Worm (Caenorhabditis elegans) whole organism, L3 larva: ENCODE data around the gene C17H12.8.
A peak's percentile ranks its signal among the peaks of the same experiment; 100 is the strongest.

ENCODE experiments used
- R02D3.7 ChIP-seq: fragments of 150-350 bp; optimal IDR thresholded peaks from 2 replicates; lab custom pipeline; 2014; ENCODE audit warnings: missing biosample characterization, missing genetic modification characterization
- ZK546.5 ChIP-seq: sonication (generic microtip); optimal IDR thresholded peaks from 2 replicates; lab custom pipeline; 2017; ENCODE audit warnings: missing biosample characterization, missing genetic modification characterization
- aly-2 ChIP-seq: fragments of 150-350 bp; optimal IDR thresholded peaks from 2 replicates; lab custom pipeline; 2014; ENCODE audit warnings: missing biosample characterization, missing genetic modification characterization
- ama-1 ChIP-seq: fragments of 150-350 bp; optimal IDR thresholded peaks from 2 replicates; lab custom pipeline; 2018
- ceh-16 ChIP-seq: sonication (generic microtip); optimal IDR thresholded peaks from 2 replicates; lab custom pipeline; 2017; ENCODE audit warnings: missing biosample characterization, missing genetic modification characterization
- ceh-28 ChIP-seq: fragments of 150-350 bp; optimal IDR thresholded peaks from 2 replicates; lab custom pipeline; 2014; ENCODE audit warnings: missing biosample characterization, missing genetic modification reagents, missing genetic modification characterization
- ceh-82 ChIP-seq: fragments of 150-350 bp; optimal IDR thresholded peaks from 2 replicates; lab custom pipeline; 2014; ENCODE audit warnings: missing biosample characterization, missing genetic modification characterization
- ceh-9 ChIP-seq: sonication (generic microtip); optimal IDR thresholded peaks from 2 replicates; lab custom pipeline; 2018; ENCODE audit warnings: missing biosample characterization, missing genetic modification characterization
- daf-12 ChIP-seq: fragments of 150-350 bp; optimal IDR thresholded peaks from 2 replicates; lab custom pipeline; 2014; ENCODE audit warnings: missing biosample characterization, missing genetic modification reagents, missing genetic modification characterization
- egl-27 ChIP-seq: sonication (generic microtip); optimal IDR thresholded peaks from 4 replicates; lab custom pipeline; 2017; ENCODE audit warnings: missing biosample characterization, missing genetic modification reagents, missing genetic modification characterization
- egl-5 ChIP-seq: fragments of 150-350 bp; optimal IDR thresholded peaks from 2 replicates; lab custom pipeline; 2017; ENCODE audit warnings: missing biosample characterization, missing genetic modification reagents, missing genetic modification characterization, inconsistent platforms
- elt-1 ChIP-seq: fragments of 150-350 bp; optimal IDR thresholded peaks from 2 replicates; lab custom pipeline; 2014; ENCODE audit warnings: missing biosample characterization, missing genetic modification characterization
- elt-2 ChIP-seq: sonication (generic microtip); optimal IDR thresholded peaks from 2 replicates; lab custom pipeline; 2016; ENCODE audit warnings: missing genetic modification reagents, mild to moderate bottlenecking, missing genetic modification characterization, missing compliant biosample characterization
- elt-3 ChIP-seq, 3 experiments: fragments of 150-350 bp in 1 of 3; sonication (generic microtip) in 2 of 3; optimal IDR thresholded peaks; 2 replicates in 2 of 3; 4 replicates in 1 of 3; lab custom pipeline; 2014 to 2017; ENCODE audit warnings: missing biosample characterization in 3 of 3, missing genetic modification characterization in 3 of 3
- fkh-10 ChIP-seq: sonication (generic microtip); optimal IDR thresholded peaks from 2 replicates; lab custom pipeline; 2017; ENCODE audit warnings: missing biosample characterization, missing genetic modification reagents, missing genetic modification characterization
- fkh-2 ChIP-seq: fragments of 150-350 bp; optimal IDR thresholded peaks from 2 replicates; lab custom pipeline; 2014; ENCODE audit warnings: missing biosample characterization, missing genetic modification reagents, missing genetic modification characterization
- fos-1 ChIP-seq: fragments of 150-350 bp; optimal IDR thresholded peaks from 2 replicates; lab custom pipeline; 2014; ENCODE audit warnings: missing biosample characterization, missing genetic modification characterization
- hmg-11 ChIP-seq: sonication (generic microtip); optimal IDR thresholded peaks from 2 replicates; lab custom pipeline; 2016; ENCODE audit warnings: missing genetic modification characterization, missing compliant biosample characterization
- jun-1 ChIP-seq: fragments of 150-350 bp; optimal IDR thresholded peaks from 2 replicates; lab custom pipeline; 2014; ENCODE audit warnings: missing biosample characterization, missing genetic modification reagents, missing genetic modification characterization
- lin-15B ChIP-seq: fragments of 150-350 bp; optimal IDR thresholded peaks from 2 replicates; lab custom pipeline; 2014; ENCODE audit warnings: missing biosample characterization, missing genetic modification characterization
- lin-39 ChIP-seq: fragments of 150-350 bp; optimal IDR thresholded peaks from 2 replicates; lab custom pipeline; 2018; ENCODE audit warnings: missing biosample characterization, missing genetic modification reagents, missing genetic modification characterization
- lsy-12 ChIP-seq: sonication (generic microtip); optimal IDR thresholded peaks from 2 replicates; lab custom pipeline; 2016; ENCODE audit warnings: mild to moderate bottlenecking, missing genetic modification characterization, missing compliant biosample characterization
- mdl-1 ChIP-seq: fragments of 150-350 bp; optimal IDR thresholded peaks from 2 replicates; lab custom pipeline; 2014; ENCODE audit warnings: missing biosample characterization, missing genetic modification characterization
- nfya-1 ChIP-seq: sonication (generic microtip); optimal IDR thresholded peaks from 2 replicates; lab custom pipeline; 2017; ENCODE audit warnings: missing genetic modification characterization, mild to moderate bottlenecking, missing compliant biosample characterization, antibody characterized with exemption, moderate library complexity; ENCODE audit not compliant: insufficient read depth
- nhr-11 ChIP-seq: fragments of 150-350 bp; optimal IDR thresholded peaks from 2 replicates; lab custom pipeline; 2014; ENCODE audit warnings: missing biosample characterization, missing genetic modification characterization
- nhr-23 ChIP-seq: fragments of 150-350 bp; optimal IDR thresholded peaks from 2 replicates; lab custom pipeline; 2014; ENCODE audit warnings: missing biosample characterization, missing genetic modification reagents, missing genetic modification characterization
- nhr-237 ChIP-seq: fragments of 150-350 bp; optimal IDR thresholded peaks from 2 replicates; lab custom pipeline; 2014; ENCODE audit warnings: missing biosample characterization, missing genetic modification characterization
- nhr-25 ChIP-seq: sonication (generic microtip); optimal IDR thresholded peaks from 2 replicates; lab custom pipeline; 2017; ENCODE audit warnings: missing biosample characterization, missing genetic modification characterization
- nhr-28 ChIP-seq: fragments of 150-350 bp; optimal IDR thresholded peaks from 2 replicates; lab custom pipeline; 2014; ENCODE audit warnings: missing biosample characterization, missing genetic modification characterization
- nhr-43 ChIP-seq: sonication (generic microtip); optimal IDR thresholded peaks from 2 replicates; lab custom pipeline; 2016; ENCODE audit warnings: mild to moderate bottlenecking, missing genetic modification characterization, missing compliant biosample characterization; ENCODE audit not compliant: poor library complexity, severe bottlenecking
- nhr-67 ChIP-seq: fragments of 150-350 bp; optimal IDR thresholded peaks from 2 replicates; lab custom pipeline; 2014; ENCODE audit warnings: missing biosample characterization, missing genetic modification characterization
- nhr-76 ChIP-seq: fragments of 150-350 bp; sonication (generic microtip); optimal IDR thresholded peaks from 5 replicates; lab custom pipeline; 2014; ENCODE audit warnings: missing biosample characterization, missing genetic modification characterization
- nhr-77 ChIP-seq: fragments of 150-350 bp; optimal IDR thresholded peaks from 2 replicates; lab custom pipeline; 2014; ENCODE audit warnings: missing biosample characterization, missing genetic modification characterization
- pha-4 ChIP-seq: fragments of 150-350 bp; optimal IDR thresholded peaks from 2 replicates; lab custom pipeline; 2014; ENCODE audit warnings: missing biosample characterization, missing genetic modification reagents, missing genetic modification characterization
- pqm-1 ChIP-seq: fragments of 150-350 bp; optimal IDR thresholded peaks from 2 replicates; lab custom pipeline; 2017; ENCODE audit warnings: missing biosample characterization, missing genetic modification characterization, inconsistent platforms
- sea-2 ChIP-seq: fragments of 150-350 bp; sonication (generic microtip); optimal IDR thresholded peaks from 4 replicates; lab custom pipeline; 2014; ENCODE audit warnings: missing biosample characterization, missing genetic modification reagents, missing genetic modification characterization
- skn-1 ChIP-seq: fragments of 150-350 bp; optimal IDR thresholded peaks from 2 replicates; lab custom pipeline; 2014; ENCODE audit warnings: missing biosample characterization, missing genetic modification characterization
- snpc-4 ChIP-seq: fragments of 150-350 bp; optimal IDR thresholded peaks from 2 replicates; lab custom pipeline; 2014; ENCODE audit warnings: missing biosample characterization, missing genetic modification characterization
- tbx-2 ChIP-seq: sonication (generic microtip); optimal IDR thresholded peaks from 2 replicates; lab custom pipeline; 2016; ENCODE audit warnings: mild to moderate bottlenecking, missing genetic modification characterization, missing compliant biosample characterization
- unc-39 ChIP-seq: sonication (generic microtip); optimal IDR thresholded peaks from 4 replicates; lab custom pipeline; 2017; ENCODE audit warnings: missing biosample characterization, missing genetic modification characterization
- unc-62 ChIP-seq: fragments of 150-350 bp; sonication (generic microtip); optimal IDR thresholded peaks from 4 replicates; lab custom pipeline; 2014; ENCODE audit warnings: missing biosample characterization, missing genetic modification reagents, missing genetic modification characterization
- zag-1 ChIP-seq: fragments of 150-350 bp; optimal IDR thresholded peaks from 2 replicates; lab custom pipeline; 2014; ENCODE audit warnings: missing biosample characterization, missing genetic modification characterization
- ztf-11 ChIP-seq: fragments of 150-350 bp; optimal IDR thresholded peaks from 2 replicates; lab custom pipeline; 2014; ENCODE audit warnings: missing biosample characterization, missing genetic modification characterization
- ztf-4 ChIP-seq: fragments of 150-350 bp; optimal IDR thresholded peaks from 2 replicates; lab custom pipeline; 2014; ENCODE audit warnings: missing biosample characterization, missing genetic modification characterization

Gene C17H12.8

DNA sequence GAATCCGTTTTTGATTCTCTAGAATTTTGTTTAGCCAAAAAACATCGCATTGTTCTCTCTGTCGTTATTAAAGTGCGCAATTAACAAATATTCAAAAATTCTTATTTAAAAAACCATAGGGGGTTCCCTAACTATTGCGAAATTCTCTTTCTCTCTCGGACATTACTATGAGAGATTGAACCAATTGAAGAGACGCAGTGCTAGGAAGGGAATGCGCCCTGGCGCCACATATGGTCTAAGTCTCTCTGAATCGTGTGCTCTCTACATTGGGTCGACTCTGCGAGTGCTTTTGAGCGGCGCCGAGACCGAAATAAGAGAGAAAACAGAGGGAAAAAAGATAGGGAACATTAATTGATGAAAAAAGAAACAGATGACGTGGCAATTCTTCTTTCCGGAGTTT is 32.6 kb upstream of the C17H12.8 start:
- TF ChIP-seq nfya-1 (tag; lab: Kevin White, UChicago) (peak; percentile 85), nhr-76 (no peak), nhr-23 (tag; lab: Kevin White, UChicago) (peak; percentile 52), nhr-43 (tag; lab: Kevin White, UChicago) (peak; percentile 14), lin-15B (peak; percentile 52), lsy-12 (tag; lab: Kevin White, UChicago) (peak; percentile 59), pqm-1 (tag; lab: Kevin White, UChicago) (peak; percentile 49), unc-62 (GFP tag; lab: Kevin White, UChicago) (no peak), nhr-25 (peak; percentile 32), tbx-2 (tag; lab: Kevin White, UChicago) (peak; percentile 4), fkh-10 (GFP tag; lab: Kevin White, UChicago) (no peak), ceh-28 (peak; percentile 45), hmg-11 (tag; lab: Kevin White, UChicago) (peak; percentile 89), pha-4 (tag; lab: Kevin White, UChicago) (peak; percentile 79), nhr-11 (tag; lab: Kevin White, UChicago) (no peak), snpc-4 (tag; lab: Kevin White, UChicago) (peak; percentile 54), elt-1 (tag; lab: Kevin White, UChicago) (no peak), R02D3.7 (tag; lab: Kevin White, UChicago) (no peak), lin-39 (tag; lab: Kevin White, UChicago) (peak; percentile 63), unc-39 (tag; lab: Kevin White, UChicago) (no peak), elt-2 (tag; lab: Kevin White, UChicago) (peak; percentile 60), ZK546.5 (tag; lab: Kevin White, UChicago) (no peak), ztf-11 (tag; lab: Kevin White, UChicago) (no peak), zag-1 (tag; lab: Kevin White, UChicago) (peak; percentile 17), egl-5 (tag; lab: Kevin White, UChicago) (peak; percentile 57), ceh-82 (tag; lab: Kevin White, UChicago) (no peak), fos-1 (tag; lab: Kevin White, UChicago) (no peak), skn-1 (tag; lab: Kevin White, UChicago) (peak; percentile 14)

ce11 chrIV:6789950-6790349 is 28.6 kb upstream of the C17H12.8 start:
- no peak for TF ChIP-seq lsy-12 (tag; lab: Kevin White, UChicago)

DNA sequence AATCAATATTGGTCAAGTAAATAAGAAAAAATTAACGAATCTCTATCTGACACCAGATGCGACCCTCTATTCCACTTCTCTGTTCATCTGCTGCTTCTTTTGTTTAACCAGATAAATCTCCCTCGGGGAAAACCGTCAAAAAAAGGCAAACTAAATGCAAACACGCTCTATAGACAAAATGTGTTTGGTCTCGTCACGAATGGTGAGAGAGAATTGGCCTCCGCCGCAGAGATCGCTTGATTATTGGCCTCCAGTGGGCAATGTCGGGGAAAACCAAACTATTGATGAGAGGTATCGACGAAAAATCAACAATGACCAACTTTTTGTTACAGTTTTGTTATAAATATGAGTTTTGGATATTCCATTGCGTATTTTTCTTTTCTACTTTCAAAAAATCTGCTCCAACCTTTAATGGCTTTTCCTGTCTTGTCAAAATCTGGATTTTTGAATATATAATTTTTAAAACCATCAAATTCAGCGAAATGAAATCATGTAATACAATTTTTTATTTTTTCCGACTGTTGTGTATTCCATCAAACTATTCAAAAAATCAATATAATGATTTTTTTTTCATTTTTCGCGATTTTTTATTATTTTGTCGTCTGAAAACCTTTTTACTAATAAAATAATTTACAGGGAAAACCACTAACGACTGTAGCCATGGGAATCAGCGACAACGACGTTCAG is 27.9 kb upstream of the C17H12.8 start, which contains the start of the genes C17H12.2 and vha-8:
C17H12.2 (minus strand) TSS at position 51 of the 687 bp plus-strand sequence.
vha-8 (plus strand) TSS at position 637 of the 687 bp plus-strand sequence.
- TF ChIP-seq ceh-16: peak; percentile 40
- TF ChIP-seq fos-1 (tag; lab: Kevin White, UChicago): peak; percentile 5
- TF ChIP-seq hmg-11 (tag; lab: Kevin White, UChicago): peak; percentile 89
- TF ChIP-seq lin-39 (tag; lab: Kevin White, UChicago): peak; percentile 98
- peak; percentile 83 for TF ChIP-seq lsy-12 (tag; lab: Kevin White, UChicago)
- TF ChIP-seq ceh-28: peak; percentile 88
- TF ChIP-seq nhr-237 (tag; lab: Kevin White, UChicago): no peak
- peak; percentile 100 for TF ChIP-seq lin-15B
- TF ChIP-seq elt-2 (tag; lab: Kevin White, UChicago): peak; percentile 74
- TF ChIP-seq ceh-82 (tag; lab: Kevin White, UChicago): peak; percentile 31
- peak; percentile 90 for TF ChIP-seq nhr-77 (tag; lab: Kevin White, UChicago)
- TF ChIP-seq mdl-1: no peak
- TF ChIP-seq elt-3 (tag; optimal IDR thresholded peaks at IDR 0.05; lab: Kevin White, UChicago): peak in 2 of 3 experiments; percentile 41 to 59
- TF ChIP-seq nhr-76: peak; percentile 58
- peak; percentile 75 for TF ChIP-seq jun-1 (tag; lab: Kevin White, UChicago)
- TF ChIP-seq ztf-4 (tag; lab: Kevin White, UChicago): no peak
- TF ChIP-seq nfya-1 (tag; lab: Kevin White, UChicago): peak; percentile 97
- TF ChIP-seq daf-12 (tag; lab: Kevin White, UChicago): no peak
- TF ChIP-seq ama-1 (lab: Kevin White, UChicago): peak; percentile 36
- peak; percentile 41 for TF ChIP-seq sea-2 (GFP tag; lab: Kevin White, UChicago)
- no peak for TF ChIP-seq nhr-28
- TF ChIP-seq skn-1 (tag; lab: Kevin White, UChicago): peak; percentile 82
- peak; percentile 70 for TF ChIP-seq R02D3.7 (tag; lab: Kevin White, UChicago)
- peak; percentile 76 for TF ChIP-seq unc-62 (GFP tag; lab: Kevin White, UChicago)
- TF ChIP-seq ceh-9: no peak
- TF ChIP-seq nhr-67 (tag; lab: Kevin White, UChicago): no peak
- TF ChIP-seq aly-2 (tag; lab: Kevin White, UChicago): no peak
- no peak for TF ChIP-seq fkh-2
- TF ChIP-seq pqm-1 (tag; lab: Kevin White, UChicago): peak; percentile 77
- peak; percentile 66 for TF ChIP-seq elt-1 (tag; lab: Kevin White, UChicago)
- peak; percentile 99 for TF ChIP-seq pha-4 (tag; lab: Kevin White, UChicago)
- TF ChIP-seq egl-5 (tag; lab: Kevin White, UChicago): peak; percentile 98
- TF ChIP-seq fkh-10 (GFP tag; lab: Kevin White, UChicago): peak; percentile 40
- TF ChIP-seq snpc-4 (tag; lab: Kevin White, UChicago): peak; percentile 92
- TF ChIP-seq nhr-43 (tag; lab: Kevin White, UChicago): peak; percentile 66
- peak; percentile 98 for TF ChIP-seq nhr-25
- no peak for TF ChIP-seq zag-1 (tag; lab: Kevin White, UChicago)
- peak; percentile 58 for TF ChIP-seq nhr-11 (tag; lab: Kevin White, UChicago)
- TF ChIP-seq ZK546.5 (tag; lab: Kevin White, UChicago): no peak
- TF ChIP-seq egl-27 (tag; lab: Kevin White, UChicago): peak; percentile 60
